Fruit fly (Drosophila melanogaster): ENCODE results near the gene Gk1.

- TF ChIP-seq Jra (GFP tag; optimal IDR thresholded peaks at IDR 0.05): no peak
- no peak for TF ChIP-seq CG32264 (GFP tag; optimal IDR thresholded peaks at IDR 0.05)
- TF ChIP-seq psq (GFP tag; optimal IDR thresholded peaks at IDR 0.05): no peak
- no peak for TF ChIP-seq CrebA (GFP tag; optimal IDR thresholded peaks at IDR 0.05; ENCODE audit: borderline replicate concordance)
- TF ChIP-seq Abd-B (GFP tag; optimal IDR thresholded peaks at IDR 0.05): no peak
- no peak for TF ChIP-seq fru (GFP tag; optimal IDR thresholded peaks at IDR 0.05)
- no peak for TF ChIP-seq HLH106 (tag; optimal IDR thresholded peaks at IDR 0.05)
- no peak for TF ChIP-seq Hr78 (GFP tag; optimal IDR thresholded peaks at IDR 0.05)
- no peak for TF ChIP-seq h (GFP tag; optimal IDR thresholded peaks at IDR 0.05)
- TF ChIP-seq rgr (GFP tag; optimal IDR thresholded peaks at IDR 0.05): no peak
- TF ChIP-seq Vsx2 (GFP tag; optimal IDR thresholded peaks at IDR 0.05; ENCODE audit: partially characterized antibody): no peak
Observed at dm6 chr3L:231504-231903, 25.9 kb upstream of the Gk1 start, which contains the start of gene CG42846.

Measured in whole organism, wandering third instar larva.